Fruit fly (Drosophila melanogaster): ENCODE results near the gene CG6040.

CG6040 gene

DNA sequence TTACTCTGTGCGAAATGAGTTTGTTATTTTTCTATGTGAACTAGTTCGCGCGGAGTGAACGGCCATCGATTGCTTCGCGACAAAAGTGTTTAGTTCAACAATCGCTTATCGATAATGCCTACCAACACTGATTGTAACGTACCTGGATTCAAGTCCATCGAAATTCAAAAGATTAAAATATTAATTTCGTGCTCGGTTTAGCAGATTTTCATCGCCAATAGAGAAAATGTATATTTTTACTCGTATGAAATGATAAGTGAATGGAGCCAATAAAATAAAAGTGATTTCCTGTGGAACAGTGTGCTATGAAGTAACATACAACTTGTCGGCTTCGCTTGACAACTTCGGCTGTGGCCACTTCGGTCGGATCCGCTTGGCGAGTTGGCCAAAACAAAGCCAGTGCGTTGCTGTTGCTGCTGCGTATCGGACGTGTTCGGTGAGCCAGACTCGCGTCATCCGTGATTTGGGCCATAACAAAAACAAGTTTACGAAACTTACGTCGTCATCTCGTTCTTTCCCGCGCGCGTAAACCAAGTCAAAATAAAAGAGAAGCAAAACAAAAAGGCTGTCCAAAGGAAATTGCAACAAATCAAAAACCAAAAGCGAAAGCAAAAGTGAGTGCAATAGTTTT, 83.6 kb downstream of the CG6040 start, which contains the start of the genes CG5555 and myd:
TSS of gene CG5555 (minus strand) at position 276 of the 631 bp plus-strand sequence.
TSS of gene myd (plus strand) at position 397 of the 631 bp plus-strand sequence.
- TF ChIP-seq noc (tag; optimal IDR thresholded peaks at IDR 0.05): no peak

- no peak for TF ChIP-seq noc (tag; optimal IDR thresholded peaks at IDR 0.05)
Observed at dm6 chr3R:19181214-19181613, 84.5 kb downstream of the CG6040 start.
